Worm (Caenorhabditis elegans) whole organism, L4 larva: ENCODE measurements around the gene C53A5.17.

Experiments used
- F10B5.3 ChIP-seq: sonication (generic microtip); optimal IDR thresholded peaks from 2 replicates; lab custom pipeline; 2016; ENCODE audit warnings: mild to moderate bottlenecking, missing genetic modification characterization, missing compliant biosample characterization
- T26A8.4 ChIP-seq: fragments of 200-800 bp; sonication (Bioruptor generic); IDR thresholded peaks from 2 replicates; pipeline ENCODE4 v1.3.6; 2022; ENCODE audit warnings: missing genetic modification characterization, missing compliant biosample characterization
- Y105C5A.15 ChIP-seq: fragments of 200-800 bp; sonication (Bioruptor generic); IDR thresholded peaks from 2 replicates; pipeline ENCODE4 v1.3.6; 2022; ENCODE audit warnings: missing genetic modification characterization, missing compliant biosample characterization
- ZK337.2 ChIP-seq: fragments of 200-800 bp; sonication (Bioruptor generic); IDR thresholded peaks from 2 replicates; pipeline ENCODE4 v1.3.6; 2022; ENCODE audit warnings: missing genetic modification reagents, missing genetic modification characterization, missing compliant biosample characterization
- aha-1 ChIP-seq: fragments of 150-350 bp; peaks from one replicate; lab custom pipeline; 2014; ENCODE audit warnings: missing biosample characterization, missing genetic modification characterization
- ama-1 ChIP-seq: fragments of 150-350 bp; optimal IDR thresholded peaks from 2 replicates; lab custom pipeline; 2014; ENCODE audit warnings: inconsistent platforms, mixed read lengths
- ceh-28 ChIP-seq: fragments of 150-350 bp; optimal IDR thresholded peaks from 2 replicates; lab custom pipeline; 2014; ENCODE audit warnings: missing biosample characterization, missing genetic modification reagents, missing genetic modification characterization
- ceh-32 ChIP-seq: sonication (generic microtip); optimal IDR thresholded peaks from 2 replicates; lab custom pipeline; 2016; ENCODE audit warnings: mild to moderate bottlenecking, missing genetic modification characterization, missing compliant biosample characterization; ENCODE audit not compliant: poor library complexity
- ceh-82 ChIP-seq: sonication (generic microtip); optimal IDR thresholded peaks from 2 replicates; lab custom pipeline; 2017; ENCODE audit warnings: missing biosample characterization, missing genetic modification characterization
- ces-1 ChIP-seq: fragments of 150-350 bp; sonication (generic microtip); optimal IDR thresholded peaks from 4 replicates; lab custom pipeline; 2014; ENCODE audit warnings: missing biosample characterization, missing genetic modification reagents, missing genetic modification characterization
- daf-12 ChIP-seq: fragments of 150-350 bp; optimal IDR thresholded peaks from 2 replicates; lab custom pipeline; 2014; ENCODE audit warnings: missing biosample characterization, missing genetic modification reagents, missing genetic modification characterization
- daf-16 ChIP-seq, 3 experiments: sonication (generic microtip); optimal IDR thresholded peaks; 2 replicates each; lab custom pipeline; 2016 to 2017; ENCODE audit warnings: missing genetic modification characterization in 3 of 3, missing genetic modification reagents in 3 of 3, mild to moderate bottlenecking in 2 of 3, missing compliant biosample characterization in 2 of 3, missing biosample characterization in 1 of 3, moderate library complexity in 1 of 3
- daf-8 ChIP-seq: fragments of 200-800 bp; sonication (Bioruptor generic); IDR thresholded peaks from 2 replicates; pipeline ENCODE4 v1.3.6; 2022; ENCODE audit warnings: missing genetic modification characterization, missing compliant biosample characterization
- dmd-8 ChIP-seq: fragments of 200-800 bp; sonication (Bioruptor generic); IDR thresholded peaks from 2 replicates; pipeline ENCODE4 v1.3.6; 2022; ENCODE audit warnings: missing genetic modification characterization, missing compliant biosample characterization
- duxl-1 ChIP-seq: sonication (generic microtip); optimal IDR thresholded peaks from 2 replicates; lab custom pipeline; 2016; ENCODE audit warnings: mild to moderate bottlenecking, missing genetic modification characterization, moderate library complexity, missing compliant biosample characterization; ENCODE audit not compliant: poor library complexity
- dve-1 ChIP-seq: sonication (generic microtip); optimal IDR thresholded peaks from 2 replicates; lab custom pipeline; 2017; ENCODE audit warnings: antibody characterized with exemption, mild to moderate bottlenecking, missing genetic modification characterization, missing compliant biosample characterization; ENCODE audit not compliant: insufficient read depth
- egl-43 ChIP-seq: fragments of 200-800 bp; sonication (Bioruptor generic); IDR thresholded peaks from 2 replicates; pipeline ENCODE4 v1.3.6; 2022; ENCODE audit warnings: missing genetic modification reagents, missing genetic modification characterization, missing compliant biosample characterization
- hif-1 ChIP-seq, 2 experiments: sonication (generic microtip); optimal IDR thresholded peaks; 2 replicates each; lab custom pipeline; 2016 to 2017; ENCODE audit warnings: missing compliant biosample characterization in 2 of 2, missing genetic modification characterization in 2 of 2, missing genetic modification reagents in 2 of 2, missing genotype in 2 of 2, mild to moderate bottlenecking in 1 of 2
- hlh-30 ChIP-seq: sonication (generic microtip); optimal IDR thresholded peaks from 2 replicates; lab custom pipeline; 2017; ENCODE audit warnings: antibody characterized with exemption, mild to moderate bottlenecking, missing genetic modification characterization, missing compliant biosample characterization; ENCODE audit not compliant: insufficient read depth
- hmg-1.1 ChIP-seq: fragments of 200-800 bp; sonication (Bioruptor generic); IDR thresholded peaks from 2 replicates; pipeline ENCODE4 v1.3.6; 2022; ENCODE audit warnings: missing genetic modification reagents, missing genetic modification characterization, missing compliant biosample characterization
- lim-7 ChIP-seq: fragments of 200-800 bp; sonication (Bioruptor generic); IDR thresholded peaks from 2 replicates; pipeline ENCODE4 v1.3.6; 2022; ENCODE audit warnings: missing genetic modification characterization, missing compliant biosample characterization
- lir-3 ChIP-seq: sonication (generic microtip); optimal IDR thresholded peaks from 2 replicates; lab custom pipeline; 2016; ENCODE audit warnings: mild to moderate bottlenecking, missing genetic modification characterization, missing compliant biosample characterization
- lsy-2 ChIP-seq, 2 experiments: fragments of 150-350 bp in 1 of 2; sonication (generic microtip) in 1 of 2; optimal IDR thresholded peaks; 2 replicates each; lab custom pipeline; 2014 to 2017; ENCODE audit warnings: missing biosample characterization in 2 of 2, missing genetic modification characterization in 2 of 2
- mdl-1 ChIP-seq, 2 experiments: fragments of 150-350 bp in 1 of 2; sonication (generic microtip) in 1 of 2; optimal IDR thresholded peaks; 2 replicates each; lab custom pipeline; 2014 to 2017; ENCODE audit warnings: missing biosample characterization in 2 of 2, missing genetic modification characterization in 2 of 2
- mxl-2 ChIP-seq: fragments of 200-800 bp; sonication (Bioruptor generic); conservative IDR thresholded peaks from 2 replicates; pipeline ENCODE4 v1.3.6; 2022; ENCODE audit warnings: missing genetic modification reagents, missing genetic modification characterization, missing compliant biosample characterization
- nhr-11 ChIP-seq: fragments of 150-350 bp; optimal IDR thresholded peaks from 2 replicates; lab custom pipeline; 2014; ENCODE audit warnings: missing biosample characterization, missing genetic modification characterization
- nhr-25 ChIP-seq: sonication (generic microtip); optimal IDR thresholded peaks from 2 replicates; lab custom pipeline; 2017; ENCODE audit warnings: missing genetic modification characterization, mild to moderate bottlenecking, missing compliant biosample characterization, antibody characterized with exemption, moderate library complexity, borderline replicate concordance; ENCODE audit not compliant: insufficient read depth
- nhr-28 ChIP-seq: fragments of 150-350 bp; optimal IDR thresholded peaks from 2 replicates; lab custom pipeline; 2014; ENCODE audit warnings: missing biosample characterization, missing genetic modification characterization
- nhr-6 ChIP-seq: fragments of 150-350 bp; optimal IDR thresholded peaks from 2 replicates; lab custom pipeline; 2014; ENCODE audit warnings: missing biosample characterization, missing genetic modification characterization
- php-3 ChIP-seq: fragments of 200-800 bp; sonication (Bioruptor generic); IDR thresholded peaks from 2 replicates; pipeline ENCODE4 v1.3.6; 2022; ENCODE audit warnings: missing genetic modification reagents, missing genetic modification characterization, missing compliant biosample characterization
- saeg-2 ChIP-seq: fragments of 200-800 bp; sonication (Bioruptor generic); IDR thresholded peaks from 2 replicates; pipeline ENCODE4 v1.3.6; 2022; ENCODE audit warnings: missing genetic modification reagents, missing genetic modification characterization, missing compliant biosample characterization
- sdz-12 ChIP-seq: fragments of 200-800 bp; sonication (Bioruptor generic); optimal IDR thresholded peaks from 2 replicates; lab custom pipeline; 2018; ENCODE audit warnings: mild to moderate bottlenecking, missing genetic modification characterization, missing compliant biosample characterization
- snpc-1.2 ChIP-seq: fragments of 200-800 bp; sonication (Bioruptor generic); IDR thresholded peaks from 2 replicates; pipeline ENCODE4 v1.3.6; 2022; ENCODE audit warnings: missing genetic modification reagents, missing genetic modification characterization, missing compliant biosample characterization
- spr-1 ChIP-seq: sonication (generic microtip); optimal IDR thresholded peaks from 2 replicates; lab custom pipeline; 2016; ENCODE audit warnings: mild to moderate bottlenecking, missing genetic modification characterization, missing compliant biosample characterization
- unc-62 ChIP-seq, 3 experiments: fragments of 150-350 bp in 1 of 3; sonication (generic microtip); optimal IDR thresholded peaks in 2 of 3; peaks in 1 of 3; 1 replicate in 1 of 3; 2 replicates in 2 of 3; lab custom pipeline; 2014 to 2017; ENCODE audit warnings: missing biosample characterization in 3 of 3, missing genetic modification characterization in 3 of 3, missing genetic modification reagents in 3 of 3, missing genotype in 1 of 3
- zfp-2 ChIP-seq: sonication (generic microtip); optimal IDR thresholded peaks from 2 replicates; lab custom pipeline; 2016; ENCODE audit warnings: mild to moderate bottlenecking, missing genetic modification characterization, missing compliant biosample characterization

C53A5.17 gene

ce11 chrV:14498204-14498603 is 22.7 kb downstream of the C53A5.17 start:
- TF ChIP-seq nhr-11 (tag; lab: Kevin White, UChicago) (no peak), zfp-2 (tag; lab: Kevin White, UChicago) (no peak), nhr-25 (tag; lab: Kevin White, UChicago) (peak; percentile 4), saeg-2 (no peak), ceh-28 (no peak), T26A8.4 (GFP tag; lab: Robert Waterston, UW) (no peak), nhr-28 (tag; lab: Kevin White, UChicago) (peak; percentile 13), dve-1 (tag; lab: Kevin White, UChicago) (no peak), ceh-82 (no peak), hmg-1.1 (GFP tag; lab: Robert Waterston, UW) (no peak), daf-16 (GFP tag; optimal IDR thresholded peaks at IDR 0.05; lab: Kevin White, UChicago) (no peak), daf-16 (tag; optimal IDR thresholded peaks at IDR 0.05; lab: Kevin White, UChicago) (no peak), sdz-12 (GFP tag; lab: Kevin White, UChicago) (no peak), lsy-2 (tag; optimal IDR thresholded peaks at IDR 0.05; lab: Kevin White, UChicago) (no peak), nhr-6 (tag; lab: Kevin White, UChicago) (peak; percentile 62), snpc-1.2 (GFP tag; lab: Robert Waterston, UW) (no peak), hif-1 (tag; optimal IDR thresholded peaks at IDR 0.05; lab: Kevin White, UChicago) (no peak), lir-3 (tag; lab: Kevin White, UChicago) (no peak), daf-12 (tag; lab: Kevin White, UChicago) (no peak), dmd-8 (GFP tag; lab: Robert Waterston, UW) (no peak), php-3 (GFP tag; lab: Robert Waterston, UW) (no peak), unc-62 (GFP tag; optimal IDR thresholded peaks at IDR 0.05 in 1 of 2; lab: Kevin White, UChicago) (peak in 1 of 2 experiments; percentile 16), unc-62 (tag; optimal IDR thresholded peaks at IDR 0.05; lab: Kevin White, UChicago) (no peak)
- TF ChIP-seq, all 104 proteins: peak for 4

DNA sequence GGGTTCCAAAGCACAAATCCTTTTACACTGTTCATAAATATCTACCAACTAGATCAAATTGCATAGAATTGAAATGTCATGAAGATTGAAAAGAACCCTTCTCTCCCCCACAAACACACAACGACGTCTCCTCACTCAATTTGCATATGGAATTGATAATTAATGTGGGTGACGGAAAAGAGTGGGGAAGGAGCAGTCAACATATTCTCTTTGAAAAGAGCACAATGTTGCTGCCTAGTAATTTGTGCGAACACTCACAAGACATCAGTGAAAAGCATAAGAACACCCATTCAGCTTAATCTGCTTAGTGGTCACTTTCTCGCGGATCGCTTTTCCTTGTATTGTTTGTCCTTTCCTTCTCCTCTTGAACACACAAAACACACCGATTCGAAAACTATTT is 24.5 kb downstream of the C53A5.17 start:
- TF ChIP-seq ZK337.2 (GFP tag; lab: Robert Waterston, UW) (no peak), mdl-1 (tag; optimal IDR thresholded peaks at IDR 0.05; lab: Kevin White, UChicago) (no peak), lim-7 (no peak), duxl-1 (tag; lab: Kevin White, UChicago) (no peak), hlh-30 (tag; lab: Kevin White, UChicago) (no peak), unc-62 (GFP tag; optimal IDR thresholded peaks at IDR 0.05 in 1 of 2; lab: Kevin White, UChicago) (peak in 1 of 2 experiments; percentile 58), unc-62 (tag; optimal IDR thresholded peaks at IDR 0.05; lab: Kevin White, UChicago) (no peak)

- TF ChIP-seq F10B5.3 (no peak), ces-1 (GFP tag; lab: Kevin White, UChicago) (no peak), egl-43 (GFP tag; lab: Robert Waterston, UW) (no peak), ama-1 (no peak), Y105C5A.15 (GFP tag; lab: Robert Waterston, UW) (no peak), hmg-1.1 (GFP tag; lab: Robert Waterston, UW) (no peak), spr-1 (tag; lab: Kevin White, UChicago) (no peak), lim-7 (no peak), mxl-2 (GFP tag; lab: Robert Waterston, UW) (no peak), sdz-12 (GFP tag; lab: Kevin White, UChicago) (no peak), daf-12 (tag; lab: Kevin White, UChicago) (no peak)
Observed at ce11 chrV:14495493-14495892, 25.4 kb downstream of the C53A5.17 start.

- TF ChIP-seq daf-8 (GFP tag; lab: Robert Waterston, UW): no peak
- TF ChIP-seq aha-1 (tag; lab: Kevin White, UChicago): peak; percentile 11
- TF ChIP-seq ceh-32 (tag; lab: Kevin White, UChicago): no peak
- TF ChIP-seq unc-62 (GFP tag; optimal IDR thresholded peaks at IDR 0.05 in 1 of 2; lab: Kevin White, UChicago): peak in 1 of 2 experiments; percentile 40
- no peak for TF ChIP-seq unc-62 (tag; optimal IDR thresholded peaks at IDR 0.05; lab: Kevin White, UChicago)
Observed at ce11 chrV:14493665-14494064, 27.2 kb downstream of the C53A5.17 start.
